Worm (Caenorhabditis elegans) whole organism, late embryonic: ENCODE measurements around the gene B0334.4.
A peak's percentile ranks its signal among the peaks of the same experiment; 100 is the strongest.

Source experiments
- C08G9.2 ChIP-seq: sonication (generic microtip); optimal IDR thresholded peaks from 2 replicates; lab custom pipeline; 2016; ENCODE audit warnings: mild to moderate bottlenecking, missing genetic modification characterization, moderate library complexity, missing compliant biosample characterization
- C38D4.7 ChIP-seq: fragments of 200-800 bp; sonication (Bioruptor generic); optimal IDR thresholded peaks from 2 replicates; lab custom pipeline; 2018; ENCODE audit warnings: mild to moderate bottlenecking, missing genetic modification characterization, moderate library complexity, missing compliant biosample characterization
- F13H6.1 ChIP-seq: sonication (generic microtip); optimal IDR thresholded peaks from 2 replicates; lab custom pipeline; 2016; ENCODE audit warnings: missing genetic modification characterization, missing compliant biosample characterization
- T23F11.4 ChIP-seq: fragments of 200-800 bp; sonication (Bioruptor generic); optimal IDR thresholded peaks from 2 replicates; lab custom pipeline; 2018; ENCODE audit warnings: mild to moderate bottlenecking, missing genetic modification characterization, missing compliant biosample characterization
- ama-1 ChIP-seq: fragments of 150-350 bp; optimal IDR thresholded peaks from 2 replicates; lab custom pipeline; 2014
- ceh-18 ChIP-seq: sonication (generic microtip); optimal IDR thresholded peaks from 2 replicates; lab custom pipeline; 2016; ENCODE audit warnings: missing genetic modification characterization, missing compliant biosample characterization
- ceh-30 ChIP-seq: fragments of 150-350 bp; optimal IDR thresholded peaks from 2 replicates; lab custom pipeline; 2014; ENCODE audit warnings: missing biosample characterization, missing genetic modification characterization
- ceh-31 ChIP-seq: sonication (generic microtip); optimal IDR thresholded peaks from 2 replicates; lab custom pipeline; 2016; ENCODE audit warnings: missing genetic modification characterization, missing compliant biosample characterization
- ceh-34 ChIP-seq: sonication (generic microtip); optimal IDR thresholded peaks from 2 replicates; lab custom pipeline; 2016; ENCODE audit warnings: mild to moderate bottlenecking, missing genetic modification characterization, missing compliant biosample characterization
- ceh-45 ChIP-seq: fragments of 200-800 bp; sonication (Bioruptor generic); IDR thresholded peaks from 2 replicates; pipeline ENCODE4 v1.3.6; 2022; ENCODE audit warnings: missing genetic modification reagents, missing genetic modification characterization, missing compliant biosample characterization
- ceh-48 ChIP-seq: sonication (generic microtip); optimal IDR thresholded peaks from 2 replicates; lab custom pipeline; 2016; ENCODE audit warnings: missing genetic modification characterization, inconsistent platforms, missing compliant biosample characterization
- ceh-9 ChIP-seq: sonication (generic microtip); optimal IDR thresholded peaks from 2 replicates; lab custom pipeline; 2016; ENCODE audit warnings: mild to moderate bottlenecking, missing genetic modification characterization, inconsistent platforms, missing compliant biosample characterization
- che-1 ChIP-seq: sonication (generic microtip); optimal IDR thresholded peaks from 2 replicates; lab custom pipeline; 2016; ENCODE audit warnings: mild to moderate bottlenecking, missing genetic modification characterization, missing compliant biosample characterization
- dve-1 ChIP-seq: sonication (generic microtip); optimal IDR thresholded peaks from 2 replicates; lab custom pipeline; 2017; ENCODE audit warnings: antibody characterized with exemption, mild to moderate bottlenecking, missing genetic modification characterization, missing compliant biosample characterization
- elt-2 ChIP-seq: sonication (generic microtip); optimal IDR thresholded peaks from 2 replicates; lab custom pipeline; 2016; ENCODE audit warnings: missing genetic modification reagents, missing genetic modification characterization, missing compliant biosample characterization
- fkh-10 ChIP-seq: fragments of 150-350 bp; optimal IDR thresholded peaks from 2 replicates; lab custom pipeline; 2014; ENCODE audit warnings: missing biosample characterization, missing genetic modification reagents, missing genetic modification characterization
- fkh-6 ChIP-seq: sonication (generic microtip); optimal IDR thresholded peaks from 2 replicates; lab custom pipeline; 2016; ENCODE audit warnings: missing genetic modification characterization, missing compliant biosample characterization
- hlh-13 ChIP-seq: fragments of 200-800 bp; sonication (Bioruptor generic); optimal IDR thresholded peaks from 2 replicates; lab custom pipeline; 2018; ENCODE audit warnings: mild to moderate bottlenecking, missing genetic modification characterization, missing compliant biosample characterization
- hlh-15 ChIP-seq: sonication (generic microtip); optimal IDR thresholded peaks from 2 replicates; lab custom pipeline; 2016; ENCODE audit warnings: missing genetic modification characterization, missing compliant biosample characterization
- hlh-8 ChIP-seq: sonication (generic microtip); optimal IDR thresholded peaks from 2 replicates; lab custom pipeline; 2016; ENCODE audit warnings: missing genotype, missing genetic modification characterization, missing compliant biosample characterization
- lin-11 ChIP-seq: fragments of 200-800 bp; sonication (Bioruptor generic); optimal IDR thresholded peaks from 2 replicates; lab custom pipeline; 2018; ENCODE audit warnings: mild to moderate bottlenecking, missing genetic modification characterization, missing compliant biosample characterization
- madf-2 ChIP-seq: sonication (generic microtip); optimal IDR thresholded peaks from 2 replicates; lab custom pipeline; 2017; ENCODE audit warnings: missing genetic modification characterization, missing compliant biosample characterization
- nfya-1 ChIP-seq: sonication (generic microtip); optimal IDR thresholded peaks from 2 replicates; lab custom pipeline; 2017; ENCODE audit warnings: missing genetic modification characterization, mild to moderate bottlenecking, missing compliant biosample characterization, antibody characterized with exemption, moderate library complexity
- odd-2 ChIP-seq: sonication (generic microtip); optimal IDR thresholded peaks from 2 replicates; lab custom pipeline; 2017; ENCODE audit warnings: antibody characterized with exemption, mild to moderate bottlenecking, missing genetic modification characterization, missing compliant biosample characterization
- pha-2 ChIP-seq: sonication (generic microtip); optimal IDR thresholded peaks from 2 replicates; lab custom pipeline; 2017; ENCODE audit warnings: mild to moderate bottlenecking, missing genetic modification characterization, missing compliant biosample characterization
- pha-4 ChIP-seq: fragments of 150-350 bp; optimal IDR thresholded peaks from 2 replicates; lab custom pipeline; 2018; ENCODE audit warnings: missing biosample characterization, missing genetic modification reagents, missing genetic modification characterization
- pqm-1 ChIP-seq: sonication (generic microtip); optimal IDR thresholded peaks from 2 replicates; lab custom pipeline; 2016; ENCODE audit warnings: missing genetic modification characterization, missing compliant biosample characterization
- ref-2 ChIP-seq: sonication (generic microtip); optimal IDR thresholded peaks from 2 replicates; lab custom pipeline; 2016; ENCODE audit warnings: missing genetic modification characterization, missing compliant biosample characterization
- rnt-1 ChIP-seq: sonication (generic microtip); optimal IDR thresholded peaks from 2 replicates; lab custom pipeline; 2016; ENCODE audit warnings: missing genetic modification characterization, missing compliant biosample characterization
- sox-2 ChIP-seq: fragments of 200-800 bp; sonication (Bioruptor generic); IDR thresholded peaks from 2 replicates; pipeline ENCODE4 v1.3.6; 2022; ENCODE audit warnings: missing genetic modification reagents, missing genetic modification characterization, missing compliant biosample characterization
- syd-9 ChIP-seq: sonication (generic microtip); optimal IDR thresholded peaks from 2 replicates; lab custom pipeline; 2016; ENCODE audit warnings: mild to moderate bottlenecking, missing genetic modification characterization, moderate library complexity, missing compliant biosample characterization
- tbx-2 ChIP-seq: sonication (generic microtip); optimal IDR thresholded peaks from 2 replicates; lab custom pipeline; 2016; ENCODE audit warnings: missing genetic modification characterization, missing compliant biosample characterization
- unc-42 ChIP-seq: sonication (generic microtip); optimal IDR thresholded peaks from 2 replicates; lab custom pipeline; 2016; ENCODE audit warnings: missing genotype, missing genetic modification characterization, missing compliant biosample characterization
- unc-55 ChIP-seq: sonication (generic microtip); optimal IDR thresholded peaks from 2 replicates; lab custom pipeline; 2017; ENCODE audit warnings: missing biosample characterization, missing genetic modification reagents, missing genetic modification characterization
- unc-86 ChIP-seq: sonication (generic microtip); optimal IDR thresholded peaks from 2 replicates; lab custom pipeline; 2016; ENCODE audit warnings: missing genetic modification characterization, missing compliant biosample characterization
- ztf-16 ChIP-seq: sonication (generic microtip); optimal IDR thresholded peaks from 2 replicates; lab custom pipeline; 2017; ENCODE audit warnings: missing genetic modification characterization, missing compliant biosample characterization

Gene B0334.4

DNA sequence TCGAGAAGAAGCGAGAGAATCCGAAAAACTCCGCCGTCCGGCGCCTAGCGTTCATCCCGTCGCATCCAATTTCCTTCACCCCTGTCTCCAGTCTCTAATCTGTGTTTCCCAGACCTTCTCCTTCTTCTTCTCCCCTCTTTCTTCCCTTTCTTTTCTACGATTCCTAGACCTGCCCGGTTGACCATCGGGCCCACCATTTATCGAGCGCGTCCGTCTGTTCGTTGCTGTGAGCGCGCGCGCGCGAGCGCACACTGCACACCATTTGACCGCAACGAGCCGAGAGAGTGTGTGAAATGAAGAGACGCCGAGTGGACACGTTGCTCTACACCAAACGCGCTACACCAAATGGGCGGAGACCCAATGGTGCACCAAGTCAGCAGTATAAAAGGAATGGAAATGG is 41.6 kb downstream of the B0334.4 start (continued):
- TF ChIP-seq hlh-13 (no peak), ceh-30 (tag; lab: Kevin White, UChicago) (no peak), unc-42 (tag; lab: Kevin White, UChicago) (no peak), unc-86 (tag; lab: Kevin White, UChicago) (no peak), rnt-1 (peak; percentile 49), elt-2 (tag; lab: Kevin White, UChicago) (no peak), pha-4 (tag; lab: Kevin White, UChicago) (no peak), lin-11 (tag; lab: Kevin White, UChicago) (no peak), unc-55 (GFP tag; lab: Kevin White, UChicago) (no peak), ceh-34 (tag; lab: Kevin White, UChicago) (peak; percentile 78), syd-9 (tag; lab: Kevin White, UChicago) (peak; percentile 32), madf-2 (tag; lab: Kevin White, UChicago) (no peak), ceh-18 (tag; lab: Kevin White, UChicago) (no peak), F13H6.1 (tag; lab: Kevin White, UChicago) (no peak), ceh-45 (no peak), pha-2 (tag; lab: Kevin White, UChicago) (no peak), hlh-15 (no peak), fkh-6 (tag; lab: Kevin White, UChicago) (no peak), T23F11.4 (GFP tag; lab: Kevin White, UChicago) (peak; percentile 5)
- TF ChIP-seq, all 69 proteins: peak for 18

- no peak for TF ChIP-seq pqm-1 (tag; lab: Kevin White, UChicago)
- no peak for TF ChIP-seq ceh-9 (tag; lab: Kevin White, UChicago)
- no peak for TF ChIP-seq hlh-8 (tag; lab: Kevin White, UChicago)
- TF ChIP-seq ama-1 (lab: Kevin White, UChicago), result peak; percentile 96
- no peak for TF ChIP-seq odd-2 (tag; lab: Kevin White, UChicago)
- TF ChIP-seq C38D4.7 (GFP tag; lab: Kevin White, UChicago), result no peak
- no peak for TF ChIP-seq ztf-16 (tag; lab: Kevin White, UChicago)
- no peak for TF ChIP-seq dve-1 (tag; lab: Kevin White, UChicago)
Measured at ce11 chrII:11537606-11538016, 42.1 kb downstream of the B0334.4 start.

- no peak for TF ChIP-seq rnt-1
- TF ChIP-seq sox-2 (GFP tag; lab: Robert Waterston, UW), result no peak
- TF ChIP-seq pqm-1 (tag; lab: Kevin White, UChicago), result no peak
- no peak for TF ChIP-seq unc-86 (tag; lab: Kevin White, UChicago)
- TF ChIP-seq ceh-9 (tag; lab: Kevin White, UChicago), result no peak
- TF ChIP-seq C08G9.2, result no peak
- TF ChIP-seq ceh-31 (tag; lab: Kevin White, UChicago), result no peak
- TF ChIP-seq hlh-8 (tag; lab: Kevin White, UChicago), result no peak
- TF ChIP-seq T23F11.4 (GFP tag; lab: Kevin White, UChicago), result no peak
- TF ChIP-seq che-1 (tag; lab: Kevin White, UChicago), result no peak
- TF ChIP-seq ref-2 (tag; lab: Kevin White, UChicago), result no peak
Measured at ce11 chrII:11538741-11539140, 43.2 kb downstream of the B0334.4 start, which contains the start of gene Y62F5A.9. TSS of gene Y62F5A.9 (minus strand) at chrII:11538841.

ce11 chrII:11542385-11542784 is 46.9 kb downstream of the B0334.4 start, which contains the start of gene gtf-2E2:
TSS of gene gtf-2E2 (minus strand) at chrII:11542495.
- no peak for TF ChIP-seq fkh-10 (GFP tag; lab: Kevin White, UChicago)
- TF ChIP-seq tbx-2 (tag; lab: Kevin White, UChicago), result peak; percentile 25
- peak; percentile 3 for TF ChIP-seq nfya-1 (tag; lab: Kevin White, UChicago)
- TF ChIP-seq ceh-48 (tag; lab: Kevin White, UChicago), result peak; percentile 53
- TF ChIP-seq C08G9.2, result peak; percentile 56
- TF ChIP-seq ceh-31 (tag; lab: Kevin White, UChicago), result peak; percentile 55
